Worm (Caenorhabditis elegans): ENCODE data around the gene msp-81.

ce11 chrIV:9857952-9858488, 21.8 kb upstream of the msp-81 start, which contains the start of gene npp-1:
- no peak for TF ChIP-seq aly-2 (tag; optimal IDR thresholded peaks at IDR 0.05)
- TF ChIP-seq ama-1 (optimal IDR thresholded peaks at IDR 0.05): no peak
- TF ChIP-seq nhr-237 (tag; optimal IDR thresholded peaks at IDR 0.05): no peak
- no peak for TF ChIP-seq lin-39 (tag; optimal IDR thresholded peaks at IDR 0.05)
- no peak for TF ChIP-seq nhr-23 (tag; optimal IDR thresholded peaks at IDR 0.05)
- TF ChIP-seq nhr-25 (tag; optimal IDR thresholded peaks at IDR 0.05): no peak
- TF ChIP-seq ZK546.5 (tag; optimal IDR thresholded peaks at IDR 0.05): no peak
- no peak for TF ChIP-seq unc-39 (tag; optimal IDR thresholded peaks at IDR 0.05)
- no peak for TF ChIP-seq unc-62 (GFP tag; optimal IDR thresholded peaks at IDR 0.05)

All from whole organism, L2 larva.